Comparison of ENCODE assay signal across 3 fruit fly cellular contexts in genomic region chr3R:6203000-6203399, dm6.
TF ChIP-seq lines count a peak whose summit lies in the region.

No protein-coding gene starts in this region.

- no peak for TF ChIP-seq CTCF in whole organism, embryonic (GFP tag; optimal IDR thresholded peaks at IDR 0.05; lab: Kevin White, UChicago)

TF ChIP-seq in whole organism, embryonic, 481 proteins besides CTCF, POLR2A, EP300 and RAD21 (continues in another document):
- TF ChIP-seq kni (GFP tag; optimal IDR thresholded peaks at IDR 0.05; lab: Kevin White, UChicago) (peak; percentile 75), vvl (GFP tag; IDR thresholded peaks at IDR 0.05; lab: Robert Waterston, UW) (peak; percentile 74; the same call in 1 of the 2 replicates), CG8359 (GFP tag; optimal IDR thresholded peaks at IDR 0.05; lab: Kevin White, UChicago; ENCODE audit: borderline replicate concordance) (peak; percentile 19), sens (GFP tag; lab: Kevin White, UChicago) (peak; percentile 46), CG1603 (tag; optimal IDR thresholded peaks at IDR 0.05; lab: Kevin White, UChicago) (peak; percentile 40), CG2678 (tag; optimal IDR thresholded peaks at IDR 0.05; lab: Kevin White, UChicago) (peak; percentile 33), bsh (GFP tag; optimal IDR thresholded peaks at IDR 0.05; lab: Kevin White, UChicago) (peak in 1 of 2 experiments; percentile 28), CG10565 (GFP tag; optimal IDR thresholded peaks at IDR 0.05; lab: Kevin White, UChicago) (no peak), CG2875 (GFP tag; optimal IDR thresholded peaks at IDR 0.05; lab: Kevin White, UChicago) (peak; percentile 24), HLHmδ (GFP tag; optimal IDR thresholded peaks at IDR 0.05; lab: Kevin White, UChicago) (no peak), CG8388 (GFP tag; optimal IDR thresholded peaks at IDR 0.05; lab: Kevin White, UChicago) (no peak), B-H1 (GFP tag; IDR thresholded peaks at IDR 0.05; lab: Robert Waterston, UW) (no peak; the same call in 2 of the 3 replicates), Dfd (GFP tag; optimal IDR thresholded peaks at IDR 0.05; lab: Kevin White, UChicago) (no peak), oc (tag; optimal IDR thresholded peaks at IDR 0.05; lab: Kevin White, UChicago) (peak; percentile 1), CG7987 (GFP tag; optimal IDR thresholded peaks at IDR 0.05; lab: Kevin White, UChicago) (no peak), crol (GFP tag; IDR thresholded peaks at IDR 0.05; lab: Robert Waterston, UW) (peak; percentile 65), CG17359 (tag; optimal IDR thresholded peaks at IDR 0.05; lab: Kevin White, UChicago) (peak; percentile 26), ATbp (GFP tag; optimal IDR thresholded peaks at IDR 0.05; lab: Kevin White, UChicago) (peak; percentile 69), CG4404 (GFP tag; IDR thresholded peaks at IDR 0.05; lab: Robert Waterston, UW) (no peak), CG3407 (GFP tag; optimal IDR thresholded peaks at IDR 0.05; lab: Kevin White, UChicago) (peak; percentile 31), CG6765 (GFP tag; optimal IDR thresholded peaks at IDR 0.05; lab: Kevin White, UChicago) (no peak), D (optimal IDR thresholded peaks at IDR 0.05; lab: Kevin White, UChicago) (no peak), D (GFP tag; optimal IDR thresholded peaks at IDR 0.05; lab: Kevin White, UChicago) (no peak), ci (GFP tag; IDR thresholded peaks at IDR 0.05; lab: Robert Waterston, UW) (peak; percentile 80; the same call in 2 of the 3 replicates), lab (GFP tag; optimal IDR thresholded peaks at IDR 0.05; lab: Kevin White, UChicago) (peak; percentile 21), gsb-n (tag; optimal IDR thresholded peaks at IDR 0.05; lab: Kevin White, UChicago) (no peak), CG10462 (GFP tag; optimal IDR thresholded peaks at IDR 0.05; lab: Kevin White, UChicago) (no peak), ewg (GFP tag; optimal IDR thresholded peaks at IDR 0.05; lab: Kevin White, UChicago) (peak; percentile 10), CG13424 (tag; optimal IDR thresholded peaks at IDR 0.05; lab: Kevin White, UChicago) (no peak), Opbp (GFP tag; IDR thresholded peaks at IDR 0.05; lab: Robert Waterston, UW; ENCODE audit: partially characterized antibody) (no peak)

TF ChIP-seq in whole organism, prepupa, 60 proteins besides CTCF, POLR2A, EP300 and RAD21:
- peak; percentile 64 for TF ChIP-seq fkh (GFP tag; optimal IDR thresholded peaks at IDR 0.05; lab: Kevin White, UChicago)
- peak; percentile 30; the same call in 1 of the 3 replicates for TF ChIP-seq eg (GFP tag; IDR thresholded peaks at IDR 0.05; lab: Robert Waterston, UW)
- no peak for TF ChIP-seq Gug (GFP tag; IDR thresholded peaks at IDR 0.05; lab: Robert Waterston, UW)
- no peak for TF ChIP-seq CG3032 (tag; optimal IDR thresholded peaks at IDR 0.05; lab: Kevin White, UChicago)
- no peak for TF ChIP-seq CG6808 (GFP tag; optimal IDR thresholded peaks at IDR 0.05; lab: Kevin White, UChicago)
- TF ChIP-seq CG1621 (tag; optimal IDR thresholded peaks at IDR 0.05; lab: Kevin White, UChicago): no peak
- TF ChIP-seq CG8632 (GFP tag; optimal IDR thresholded peaks at IDR 0.05; lab: Kevin White, UChicago): no peak
- TF ChIP-seq Blimp-1 (GFP tag; optimal IDR thresholded peaks at IDR 0.05; lab: Kevin White, UChicago): peak; percentile 39
- no peak for TF ChIP-seq vri (GFP tag; optimal IDR thresholded peaks at IDR 0.05; lab: Kevin White, UChicago)
- TF ChIP-seq CG11762 (GFP tag; optimal IDR thresholded peaks at IDR 0.05; lab: Kevin White, UChicago; ENCODE audit: insufficient read depth): no peak
- TF ChIP-seq CG4318 (GFP tag; optimal IDR thresholded peaks at IDR 0.05; lab: Kevin White, UChicago): no peak
- TF ChIP-seq esn (GFP tag; optimal IDR thresholded peaks at IDR 0.05; lab: Kevin White, UChicago): no peak
- TF ChIP-seq CG3919 (GFP tag; optimal IDR thresholded peaks at IDR 0.05; lab: Kevin White, UChicago): no peak
- no peak for TF ChIP-seq CG15336 (GFP tag; IDR thresholded peaks at IDR 0.05; lab: Robert Waterston, UW)
- no peak for TF ChIP-seq CG10669 (GFP tag; optimal IDR thresholded peaks at IDR 0.05; lab: Kevin White, UChicago)
- TF ChIP-seq dac (GFP tag; optimal IDR thresholded peaks at IDR 0.05; lab: Kevin White, UChicago): no peak
- peak; percentile 33 for TF ChIP-seq CG6276 (GFP tag; optimal IDR thresholded peaks at IDR 0.05; lab: Kevin White, UChicago)
- TF ChIP-seq CG10631 (GFP tag; optimal IDR thresholded peaks at IDR 0.05; lab: Kevin White, UChicago): no peak
- TF ChIP-seq CG11902 (GFP tag; optimal IDR thresholded peaks at IDR 0.05; lab: Kevin White, UChicago): no peak
- no peak for TF ChIP-seq fd85E (GFP tag; optimal IDR thresholded peaks at IDR 0.05; lab: Kevin White, UChicago)
- TF ChIP-seq CG8119 (GFP tag; IDR thresholded peaks at IDR 0.05; lab: Robert Waterston, UW): no peak
- TF ChIP-seq CG32006 (GFP tag; optimal IDR thresholded peaks at IDR 0.05; lab: Kevin White, UChicago): peak; percentile 24

TF ChIP-seq in whole organism, pupa, 21 proteins besides CTCF, POLR2A, EP300 and RAD21:
- TF ChIP-seq Ets98B (GFP tag; IDR thresholded peaks at IDR 0.05; lab: Robert Waterston, UW): peak; percentile 15; the same call in 1 of the 2 replicates
- TF ChIP-seq CG14655 (GFP tag; optimal IDR thresholded peaks at IDR 0.05; lab: Kevin White, UChicago): peak; percentile 16
- no peak for TF ChIP-seq CG8159 (tag; optimal IDR thresholded peaks at IDR 0.05; lab: Kevin White, UChicago)
- TF ChIP-seq CG4496 (GFP tag; IDR thresholded peaks at IDR 0.05; lab: Robert Waterston, UW): peak; percentile 88

Comparison
In these comparisons a context has a peak if more than half of its experiments do, and no peak if none do; other contexts are left out.
1. Of the 7 proteins assayed by ChIP-seq in both whole organism, embryonic and whole organism, prepupa: peak only in whole organism, embryonic: Sox102F; only in whole organism, prepupa: none; in both: Blimp-1; in neither: 5.